Worm (Caenorhabditis elegans): Measurements from ENCODE around the gene tftc-3.

DNA sequence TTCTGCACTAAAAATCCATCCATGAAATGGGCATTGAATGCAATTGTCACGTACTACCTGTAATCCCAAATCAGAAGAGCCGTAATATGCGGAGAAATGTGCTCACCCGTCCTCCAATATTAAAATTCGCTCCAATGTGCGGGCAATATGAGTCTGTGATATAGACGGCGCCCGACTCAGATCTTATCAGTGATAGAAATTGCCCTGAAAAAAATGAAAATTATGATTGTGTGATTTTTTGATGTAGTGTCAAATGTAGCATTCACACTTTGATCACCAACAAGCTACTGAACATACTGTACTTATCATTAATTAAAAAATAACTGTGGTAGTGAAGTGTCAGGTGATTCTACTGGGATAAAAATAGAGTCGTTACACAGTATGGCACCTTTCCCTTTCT, 14.5 kb upstream of the tftc-3 start:
- TF ChIP-seq ama-1 (optimal IDR thresholded peaks at IDR 0.05) = no peak
- TF ChIP-seq tbx-11 (GFP tag; IDR thresholded peaks at IDR 0.05) = no peak
- no peak for TF ChIP-seq tra-4 (tag; optimal IDR thresholded peaks at IDR 0.05)
- TF ChIP-seq hnd-1 (tag; optimal IDR thresholded peaks at IDR 0.05) = no peak
- TF ChIP-seq sea-1 (GFP tag; conservative IDR thresholded peaks at IDR 0.05) = no peak
- TF ChIP-seq ets-7 (tag; optimal IDR thresholded peaks at IDR 0.05) = no peak
- TF ChIP-seq aly-1 (tag; optimal IDR thresholded peaks at IDR 0.05) = no peak
- TF ChIP-seq F13C5.2 (tag; optimal IDR thresholded peaks at IDR 0.05) = no peak
- TF ChIP-seq hmg-4 (GFP tag; optimal IDR thresholded peaks at IDR 0.05) = no peak
- no peak for TF ChIP-seq flt-1 (GFP tag; IDR thresholded peaks at IDR 0.05)
- no peak for TF ChIP-seq tbx-37 (GFP tag; conservative IDR thresholded peaks at IDR 0.05)
- TF ChIP-seq hmbx-1 (tag; optimal IDR thresholded peaks at IDR 0.05) = no peak

All from whole organism, early embryonic.